Worm (Caenorhabditis elegans) whole organism, early embryonic: ENCODE data around the gene nspc-17.

Source experiments
- B0310.2 ChIP-seq: sonication (generic microtip); optimal IDR thresholded peaks from 2 replicates; lab custom pipeline; 2016; ENCODE audit warnings: mild to moderate bottlenecking, missing genetic modification characterization, missing compliant biosample characterization
- F13C5.2 ChIP-seq: sonication (generic microtip); optimal IDR thresholded peaks from 2 replicates; lab custom pipeline; 2017; ENCODE audit warnings: mild to moderate bottlenecking, missing genetic modification characterization, inconsistent platforms, missing compliant biosample characterization
- aly-1 ChIP-seq: sonication (generic microtip); optimal IDR thresholded peaks from 2 replicates; lab custom pipeline; 2016; ENCODE audit warnings: missing genetic modification characterization, missing compliant biosample characterization
- ama-1 ChIP-seq: fragments of 150-350 bp; optimal IDR thresholded peaks from 2 replicates; lab custom pipeline; 2014
- ceh-13 ChIP-seq: fragments of 200-800 bp; sonication (Bioruptor generic); optimal IDR thresholded peaks from 2 replicates; lab custom pipeline; 2018; ENCODE audit warnings: mild to moderate bottlenecking, missing genetic modification characterization, missing compliant biosample characterization
- ceh-36 ChIP-seq: sonication (generic microtip); optimal IDR thresholded peaks from 2 replicates; lab custom pipeline; 2016; ENCODE audit warnings: missing genetic modification characterization, inconsistent platforms, missing compliant biosample characterization
- ets-7 ChIP-seq: sonication (generic microtip); optimal IDR thresholded peaks from 2 replicates; lab custom pipeline; 2016; ENCODE audit warnings: missing genotype, missing genetic modification characterization, missing compliant biosample characterization
- flt-1 ChIP-seq: fragments of 200-800 bp; sonication (Bioruptor generic); IDR thresholded peaks from 2 replicates; pipeline ENCODE4 v1.3.6; 2022; ENCODE audit warnings: missing genetic modification characterization, missing compliant biosample characterization
- hmbx-1 ChIP-seq: sonication (generic microtip); optimal IDR thresholded peaks from 2 replicates; lab custom pipeline; 2016; ENCODE audit warnings: mild to moderate bottlenecking, missing genetic modification characterization, missing compliant biosample characterization
- hmg-4 ChIP-seq: fragments of 200-800 bp; sonication (Bioruptor generic); optimal IDR thresholded peaks from 2 replicates; lab custom pipeline; 2018; ENCODE audit warnings: mild to moderate bottlenecking, missing genetic modification characterization, missing compliant biosample characterization
- hnd-1 ChIP-seq: sonication (generic microtip); optimal IDR thresholded peaks from 2 replicates; lab custom pipeline; 2016; ENCODE audit warnings: missing genetic modification characterization, missing compliant biosample characterization
- pes-1 ChIP-seq: fragments of 200-800 bp; sonication (Bioruptor generic); IDR thresholded peaks from 2 replicates; pipeline ENCODE4 v1.3.6; 2022; ENCODE audit warnings: missing genetic modification reagents, missing genetic modification characterization, missing compliant biosample characterization
- scrt-1 ChIP-seq: fragments of 200-800 bp; sonication (Bioruptor generic); IDR thresholded peaks from 2 replicates; pipeline ENCODE4 v1.3.6; 2022; ENCODE audit warnings: missing genetic modification characterization, missing compliant biosample characterization
- sea-1 ChIP-seq: fragments of 200-800 bp; sonication (Bioruptor generic); conservative IDR thresholded peaks from 2 replicates; pipeline ENCODE4 v1.3.6; 2022; ENCODE audit warnings: missing genetic modification characterization, missing compliant biosample characterization
- tbx-11 ChIP-seq: fragments of 200-800 bp; sonication (Bioruptor generic); IDR thresholded peaks from 2 replicates; pipeline ENCODE4 v1.3.6; 2022; ENCODE audit warnings: missing genetic modification characterization, missing compliant biosample characterization
- tbx-37 ChIP-seq: fragments of 200-800 bp; sonication (Bioruptor generic); conservative IDR thresholded peaks from 2 replicates; pipeline ENCODE4 v1.3.6; 2022; ENCODE audit warnings: missing genetic modification reagents, missing genetic modification characterization, missing compliant biosample characterization
- tra-4 ChIP-seq: sonication (generic microtip); optimal IDR thresholded peaks from 2 replicates; lab custom pipeline; 2017; ENCODE audit warnings: missing genetic modification characterization, missing compliant biosample characterization

The nspc-17 gene

DNA sequence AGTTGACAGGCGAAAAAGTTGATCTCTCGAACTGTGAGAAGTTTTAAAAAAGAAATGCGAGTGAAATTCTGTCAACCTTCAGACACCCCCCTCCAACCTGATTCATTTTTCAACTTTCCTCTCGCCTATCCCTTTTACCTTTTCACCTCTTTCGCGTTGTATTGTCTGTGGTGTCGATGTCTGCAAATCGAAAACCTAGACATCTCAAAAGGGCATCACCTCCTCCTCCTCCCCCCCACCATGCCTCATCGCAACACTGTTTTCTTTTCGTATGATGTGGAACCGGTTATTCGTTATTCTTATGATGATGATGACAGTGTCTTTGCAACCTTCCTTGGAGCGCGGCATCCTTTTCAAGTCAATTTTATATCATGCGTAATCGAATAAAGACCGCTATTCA, 17.0 kb downstream of the nspc-17 start:
- TF ChIP-seq B0310.2 (tag; lab: Kevin White, UChicago) (no peak), tra-4 (tag; lab: Kevin White, UChicago) (no peak), pes-1 (GFP tag; lab: Robert Waterston, UW) (no peak), ceh-36 (tag; lab: Kevin White, UChicago) (no peak)

DNA sequence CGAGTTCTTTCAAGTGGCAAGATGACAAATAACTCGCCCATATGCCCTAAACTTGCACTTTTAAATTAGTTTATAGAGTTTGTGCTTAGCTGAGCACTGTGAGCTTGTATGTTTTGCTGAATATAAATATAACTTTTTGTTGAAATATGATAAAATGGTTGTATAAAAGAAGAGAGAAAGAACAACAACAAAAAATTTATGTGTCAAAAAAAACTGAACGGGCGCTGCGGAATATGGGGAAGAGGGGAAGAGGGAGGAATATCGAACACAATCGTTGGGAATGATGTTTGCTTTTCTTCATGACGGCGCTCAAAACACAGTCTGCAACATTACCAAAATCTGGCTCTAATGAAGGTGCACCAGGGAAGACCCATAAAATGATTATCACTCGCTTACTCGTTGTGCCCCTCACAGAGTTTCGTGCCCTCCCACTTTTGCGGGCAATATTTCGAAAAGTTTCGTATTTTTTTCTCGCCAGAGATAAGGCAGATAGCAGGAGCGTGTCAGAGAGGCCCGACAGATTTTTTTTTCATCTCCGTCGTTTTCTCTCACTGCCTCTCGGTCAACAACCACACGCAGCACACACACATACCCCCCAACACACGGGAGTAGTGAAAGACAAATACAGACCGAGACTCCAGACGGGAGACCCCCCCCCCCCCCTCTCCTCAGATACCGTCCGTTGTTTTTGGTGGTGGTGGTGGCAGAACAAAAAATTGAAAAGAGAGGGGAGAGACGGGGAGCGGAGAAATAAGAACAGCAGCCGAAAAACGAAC, 19.2 kb downstream of the nspc-17 start:
- TF ChIP-seq sea-1 (GFP tag; lab: Robert Waterston, UW) (0 out of 2 replicates have a peak, but pooled peaks have one; percentile 40), hmg-4 (GFP tag; lab: Kevin White, UChicago) (peak; percentile 82), aly-1 (tag; lab: Kevin White, UChicago) (no peak)

DNA sequence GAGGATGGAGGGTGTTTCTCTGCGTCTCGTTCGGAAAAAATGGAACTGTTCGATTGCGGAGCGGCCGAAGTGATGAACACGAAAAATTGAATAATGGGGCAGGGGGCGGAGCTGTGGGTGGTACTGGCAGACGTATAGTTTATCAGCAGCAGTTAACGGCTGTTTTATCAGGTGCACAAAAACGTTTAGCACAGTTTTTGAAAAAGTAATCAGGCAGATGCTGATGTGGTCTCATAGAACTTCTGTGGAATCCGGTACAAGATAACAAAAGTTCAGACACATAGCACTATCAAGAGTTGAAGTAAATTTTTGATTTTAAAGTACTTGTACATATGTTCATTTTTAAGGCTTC, 20.5 kb downstream of the nspc-17 start:
- TF ChIP-seq ama-1 (lab: Kevin White, UChicago) (no peak), hnd-1 (no peak), tbx-11 (GFP tag; lab: Robert Waterston, UW) (no peak), hmbx-1 (tag; lab: Kevin White, UChicago) (no peak), pes-1 (GFP tag; lab: Robert Waterston, UW) (0 out of 2 replicates have a peak, but pooled peaks have one; percentile 0)

DNA sequence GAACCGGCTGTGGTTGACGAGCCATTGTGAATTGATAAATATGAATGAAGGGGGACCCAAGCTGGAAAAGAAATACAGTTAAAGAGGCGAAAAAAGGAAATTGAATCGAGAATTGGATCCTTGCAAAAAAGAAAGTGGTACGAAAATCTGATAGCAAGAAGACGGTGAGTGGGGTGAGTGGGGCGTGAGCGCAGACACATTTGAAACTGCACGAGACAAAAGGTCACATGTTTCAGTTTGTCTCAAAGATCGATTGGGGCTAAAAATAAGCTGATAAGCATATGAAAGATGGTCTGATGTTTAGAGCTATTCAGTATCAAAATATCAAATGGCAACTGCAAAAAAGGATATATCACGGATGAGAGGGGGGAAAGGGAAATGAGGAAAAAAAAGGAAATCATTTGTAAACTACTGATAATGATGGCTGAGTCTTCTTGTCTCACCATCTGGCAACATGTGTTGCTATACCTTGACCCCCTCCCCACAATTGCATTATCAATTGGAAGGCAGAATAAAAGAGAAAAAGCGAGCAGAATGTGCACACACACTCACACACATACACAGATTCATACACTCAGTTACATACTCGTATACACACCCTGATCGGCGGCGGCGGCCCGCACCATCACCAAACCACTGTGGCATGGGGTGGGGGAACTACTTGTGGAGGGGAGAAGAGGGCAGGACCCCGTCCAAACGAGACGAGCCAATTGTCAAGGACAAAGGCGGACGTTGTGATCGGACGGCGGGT, 21.0 kb downstream of the nspc-17 start, which contains the start of gene M163.1:
Gene M163.1, minus strand, starts transcription at position 25 of the 751 bp plus-strand sequence.
- TF ChIP-seq F13C5.2 (tag; lab: Kevin White, UChicago) (peak; percentile 15), ceh-13 (GFP tag; lab: Kevin White, UChicago) (peak; percentile 16), flt-1 (GFP tag; lab: Robert Waterston, UW) (no peak), pes-1 (GFP tag; lab: Robert Waterston, UW) (0 out of 2 replicates have a peak, but pooled peaks have one; percentile 13), hnd-1 (peak; percentile 0), hmg-4 (GFP tag; lab: Kevin White, UChicago) (peak; percentile 87), hmbx-1 (tag; lab: Kevin White, UChicago) (no peak), scrt-1 (GFP tag; lab: Robert Waterston, UW) (peak; percentile 46; the same call in 1 of the 2 replicates)

DNA sequence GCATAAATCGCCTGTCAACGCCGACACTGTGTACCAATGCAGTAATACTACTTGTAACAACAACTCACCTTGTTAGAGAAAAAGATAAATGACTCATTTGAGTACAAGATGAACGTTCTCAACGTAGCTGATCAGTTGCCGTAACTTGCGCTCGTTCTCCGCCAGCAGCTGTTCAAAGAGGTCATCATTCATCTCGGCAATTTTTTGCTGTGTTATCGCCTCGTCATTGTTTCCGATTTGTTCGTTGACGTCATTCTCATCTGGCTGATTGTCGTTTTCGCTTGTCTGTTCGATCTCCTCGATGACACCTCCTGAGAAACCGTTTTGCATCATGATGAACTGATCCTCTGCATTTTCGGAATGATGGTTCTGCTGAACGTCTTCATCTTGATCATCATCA, 21.7 kb downstream of the nspc-17 start:
- no peak for TF ChIP-seq sea-1 (GFP tag; lab: Robert Waterston, UW)
- TF ChIP-seq tra-4 (tag; lab: Kevin White, UChicago) = no peak
- TF ChIP-seq hmbx-1 (tag; lab: Kevin White, UChicago) = no peak
- TF ChIP-seq scrt-1 (GFP tag; lab: Robert Waterston, UW) = no peak

DNA sequence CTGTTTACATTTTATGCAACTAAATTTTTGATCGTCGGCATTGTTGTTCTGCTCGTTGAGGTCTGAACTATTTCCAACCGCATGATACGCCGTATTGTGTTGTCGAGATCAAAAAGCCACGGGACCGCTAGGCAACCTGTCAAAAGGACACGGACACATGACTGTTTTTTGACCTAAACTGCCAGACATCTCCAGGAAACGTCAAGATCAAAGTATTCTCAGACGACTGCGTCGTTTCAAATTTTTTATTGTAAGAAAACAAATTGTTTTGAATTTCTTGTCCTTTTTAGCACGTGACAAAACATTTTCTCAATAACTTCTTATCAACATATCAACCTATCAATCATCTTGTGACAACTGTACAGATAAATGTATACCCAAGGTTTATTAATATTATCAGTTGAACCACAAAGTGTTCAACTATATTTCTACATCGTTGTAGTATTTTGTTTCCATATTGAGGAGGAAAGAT, 22.8 kb downstream of the nspc-17 start:
- TF ChIP-seq hnd-1 (no peak), hmbx-1 (tag; lab: Kevin White, UChicago) (no peak), tra-4 (tag; lab: Kevin White, UChicago) (no peak), ets-7 (no peak)

DNA sequence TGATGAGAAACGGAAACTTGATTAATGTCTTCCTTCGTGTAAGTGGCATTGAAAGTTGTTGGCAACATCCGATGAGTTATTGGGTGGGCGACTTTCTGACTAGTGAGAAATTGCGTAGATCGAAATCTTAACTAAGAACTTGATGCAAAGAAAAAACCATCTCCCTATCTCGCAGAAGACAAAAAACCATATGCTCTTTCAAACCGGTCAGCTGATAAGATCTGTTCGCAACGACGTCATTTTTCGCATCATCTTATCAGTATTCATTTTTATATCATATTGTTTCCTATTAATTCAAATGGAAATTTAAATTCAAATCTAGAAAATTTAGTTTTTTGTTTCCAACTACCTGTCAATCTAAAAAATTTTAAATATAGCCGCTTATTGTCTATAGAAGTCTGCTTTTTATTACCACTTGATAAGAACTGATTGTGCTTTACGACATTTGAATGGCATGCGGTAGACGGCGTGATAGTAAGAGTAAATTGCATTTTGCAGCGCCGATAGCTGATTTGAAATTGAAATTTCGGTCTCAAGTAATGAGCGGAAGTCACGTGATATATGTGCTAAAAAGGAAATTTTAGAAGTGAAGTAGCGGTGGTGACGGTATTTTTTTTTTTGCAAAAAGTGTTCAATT, 24.4 kb downstream of the nspc-17 start:
- TF ChIP-seq hmbx-1 (tag; lab: Kevin White, UChicago) = no peak
- TF ChIP-seq ceh-13 (GFP tag; lab: Kevin White, UChicago) = no peak
- no peak for TF ChIP-seq B0310.2 (tag; lab: Kevin White, UChicago)
- TF ChIP-seq hmg-4 (GFP tag; lab: Kevin White, UChicago) = no peak
- no peak for TF ChIP-seq tbx-37 (GFP tag; lab: Robert Waterston, UW)
- no peak for TF ChIP-seq pes-1 (GFP tag; lab: Robert Waterston, UW)
- no peak for TF ChIP-seq tbx-11 (GFP tag; lab: Robert Waterston, UW)
- TF ChIP-seq sea-1 (GFP tag; lab: Robert Waterston, UW) = no peak
- no peak for TF ChIP-seq tra-4 (tag; lab: Kevin White, UChicago)
- no peak for TF ChIP-seq flt-1 (GFP tag; lab: Robert Waterston, UW)
- no peak for TF ChIP-seq ama-1 (lab: Kevin White, UChicago)
- TF ChIP-seq scrt-1 (GFP tag; lab: Robert Waterston, UW) = no peak
- TF ChIP-seq ets-7 = no peak
- no peak for TF ChIP-seq aly-1 (tag; lab: Kevin White, UChicago)
- no peak for TF ChIP-seq ceh-36 (tag; lab: Kevin White, UChicago)
- no peak for TF ChIP-seq F13C5.2 (tag; lab: Kevin White, UChicago)
- no peak for TF ChIP-seq hnd-1
